Worm (Caenorhabditis elegans): ENCODE measurements around the gene copb-1.
"Not testable (repeated sequence)": the region's sequence is repeated elsewhere in the genome, so short reads cannot be mapped to it uniquely, and the experiment has no call there.

- not testable (repeated sequence) for TF ChIP-seq tbx-2 (tag; optimal IDR thresholded peaks at IDR 0.05); lim-6 (tag; optimal IDR thresholded peaks at IDR 0.05); unc-42 (tag; optimal IDR thresholded peaks at IDR 0.05); ama-1 (optimal IDR thresholded peaks at IDR 0.05); dve-1 (tag; optimal IDR thresholded peaks at IDR 0.05); pha-4 (tag; optimal IDR thresholded peaks at IDR 0.05); che-1 (tag; optimal IDR thresholded peaks at IDR 0.05); ztf-16 (tag; optimal IDR thresholded peaks at IDR 0.05); pqm-1 (tag; optimal IDR thresholded peaks at IDR 0.05); sox-2 (GFP tag; IDR thresholded peaks at IDR 0.05); ceh-48 (tag; optimal IDR thresholded peaks at IDR 0.05)
Measured at ce11 chrII:3032480-3032879, 46.1 kb upstream of the copb-1 start, which contains the start of gene B0454.6.
